Worm (Caenorhabditis elegans): ENCODE results near the gene Y39E4B.6.

DNA sequence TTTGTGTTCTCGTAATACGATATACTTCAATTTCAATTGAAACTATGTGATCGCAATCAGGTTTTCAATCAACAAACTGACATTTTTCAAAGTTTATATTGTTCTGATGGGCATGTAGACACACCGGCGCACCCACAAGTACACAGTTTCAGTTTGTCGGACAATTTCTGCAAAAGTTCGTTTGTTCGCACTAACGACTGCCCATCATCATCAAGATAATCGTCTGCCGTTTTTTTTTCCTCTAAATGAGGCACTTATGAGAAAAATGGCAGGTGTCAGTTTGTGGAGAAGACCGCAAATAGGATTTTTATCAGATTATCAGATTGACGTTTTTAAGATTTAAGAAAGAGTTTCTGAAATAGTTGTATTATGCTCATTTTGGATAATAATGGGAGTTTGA, 3.7 kb upstream of the Y39E4B.6 start:
- TF ChIP-seq ztf-23 (GFP tag; IDR thresholded peaks at IDR 0.05) (no peak), ref-1 (GFP tag; conservative IDR thresholded peaks at IDR 0.05) (no peak), flt-1 (GFP tag; IDR thresholded peaks at IDR 0.05) (no peak), klf-2 (GFP tag; conservative IDR thresholded peaks at IDR 0.05) (no peak), cog-1 (tag; optimal IDR thresholded peaks at IDR 0.05) (no peak), ztf-29 (GFP tag; IDR thresholded peaks at IDR 0.05) (no peak)
